Worm (Caenorhabditis elegans) whole organism, mixed stage, embryonic: ENCODE measurements around the gene F17C11.12.

Source experiments
- blmp-1 ChIP-seq: fragments of 150-350 bp; optimal IDR thresholded peaks from 2 replicates; lab custom pipeline; 2014; ENCODE audit warnings: missing biosample characterization, missing genetic modification characterization
- ceh-39 ChIP-seq: fragments of 150-350 bp; optimal IDR thresholded peaks from 2 replicates; lab custom pipeline; 2014; ENCODE audit warnings: missing biosample characterization, missing genetic modification characterization
- elt-1 ChIP-seq: sonication (generic microtip); optimal IDR thresholded peaks from 2 replicates; lab custom pipeline; 2017; ENCODE audit warnings: missing genetic modification characterization, mild to moderate bottlenecking, missing compliant biosample characterization, antibody characterized with exemption, moderate library complexity, borderline replicate concordance; ENCODE audit not compliant: insufficient read depth
- elt-3 ChIP-seq: fragments of 150-350 bp; optimal IDR thresholded peaks from 2 replicates; lab custom pipeline; 2014; ENCODE audit warnings: missing biosample characterization, missing genetic modification characterization
- nhr-12 ChIP-seq: fragments of 150-350 bp; optimal IDR thresholded peaks from 2 replicates; lab custom pipeline; 2014; ENCODE audit warnings: missing biosample characterization, missing genetic modification characterization
- nhr-237 ChIP-seq: fragments of 150-350 bp; optimal IDR thresholded peaks from 2 replicates; lab custom pipeline; 2014; ENCODE audit warnings: missing biosample characterization, missing genetic modification characterization
- nhr-76 ChIP-seq: sonication (generic microtip); optimal IDR thresholded peaks from 2 replicates; lab custom pipeline; 2017; ENCODE audit warnings: missing biosample characterization, missing genetic modification characterization
- sem-2 ChIP-seq: fragments of 200-800 bp; sonication (Bioruptor generic); optimal IDR thresholded peaks from 2 replicates; lab custom pipeline; 2018; ENCODE audit warnings: mild to moderate bottlenecking, missing genetic modification characterization, missing compliant biosample characterization
- snpc-4 ChIP-seq: fragments of 150-350 bp; optimal IDR thresholded peaks from 2 replicates; lab custom pipeline; 2014; ENCODE audit warnings: missing biosample characterization, missing genetic modification characterization
- sptf-1 ChIP-seq: sonication (generic microtip); optimal IDR thresholded peaks from 2 replicates; lab custom pipeline; 2017; ENCODE audit warnings: mild to moderate bottlenecking, missing genetic modification characterization, moderate library complexity, missing compliant biosample characterization
- unc-62 ChIP-seq: fragments of 150-350 bp; optimal IDR thresholded peaks from 2 replicates; lab custom pipeline; 2014; ENCODE audit warnings: missing biosample characterization, missing genetic modification reagents, missing genetic modification characterization
- ztf-11 ChIP-seq: fragments of 150-350 bp; optimal IDR thresholded peaks from 2 replicates; lab custom pipeline; 2014; ENCODE audit warnings: missing biosample characterization, missing genetic modification characterization

DNA sequence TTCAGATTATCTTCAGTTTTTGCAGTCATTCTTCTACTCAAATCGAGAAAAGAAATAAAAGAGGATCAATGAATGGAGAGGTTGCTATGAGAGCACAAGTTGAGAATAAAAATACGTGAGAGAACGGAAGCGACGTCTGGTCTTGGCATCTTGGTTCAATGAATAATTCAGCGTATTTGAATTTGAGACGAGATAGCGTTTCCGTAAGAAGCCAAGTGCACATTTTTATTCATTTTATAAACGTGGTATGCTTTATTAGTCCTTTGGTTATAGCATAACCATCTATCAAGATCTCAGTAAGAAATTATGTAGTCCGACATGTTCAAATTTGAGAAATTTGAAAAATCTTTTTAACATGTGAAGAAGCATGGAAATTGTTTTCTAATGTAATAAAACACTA, 18.3 kb downstream of the F17C11.12 start, which contains the start of gene F58B4.2:
- TF ChIP-seq nhr-76 (tag; lab: Kevin White, UChicago): no peak
- TF ChIP-seq elt-1: no peak
- no peak for TF ChIP-seq ceh-39
- no peak for TF ChIP-seq unc-62 (GFP tag; lab: Kevin White, UChicago)
- no peak for TF ChIP-seq sptf-1 (tag; lab: Kevin White, UChicago)
- no peak for TF ChIP-seq blmp-1 (tag; lab: Kevin White, UChicago)
- TF ChIP-seq ztf-11 (tag; lab: Kevin White, UChicago): no peak
- TF ChIP-seq snpc-4 (tag; lab: Kevin White, UChicago): no peak
- TF ChIP-seq nhr-12 (tag; lab: Kevin White, UChicago): no peak
- no peak for TF ChIP-seq sem-2 (GFP tag; lab: Kevin White, UChicago)
- no peak for TF ChIP-seq elt-3 (tag; lab: Kevin White, UChicago)
- no peak for TF ChIP-seq nhr-237 (tag; lab: Kevin White, UChicago)
